Fruit fly (Drosophila melanogaster): ENCODE measurements around the gene CG44290.

Gene CG44290

DNA sequence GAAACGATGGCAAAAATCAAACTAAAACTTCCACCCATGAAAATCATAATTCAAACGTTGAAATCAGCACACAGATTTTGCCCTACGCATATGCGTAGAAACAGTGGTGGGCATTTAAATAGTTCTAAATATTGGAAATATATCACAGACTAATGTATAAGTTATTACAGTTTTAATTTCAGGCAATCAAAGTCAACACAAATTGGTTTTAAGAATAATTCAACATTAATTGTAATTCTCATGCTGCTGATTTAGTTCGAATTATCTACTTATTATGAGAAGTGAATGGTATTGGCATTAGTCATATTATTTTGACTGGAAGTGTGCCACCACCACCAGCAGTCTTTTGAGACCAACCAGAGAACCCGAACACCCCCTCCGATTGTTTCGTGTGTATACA lies 14.0 kb downstream of the CG44290 start (continued):
- TF ChIP-seq Ssrp (tag; optimal IDR thresholded peaks at IDR 0.05), result peak; percentile 22
- TF ChIP-seq slbo (GFP tag; IDR thresholded peaks at IDR 0.05), result 0 out of 2 replicates have a peak, but pooled peaks have one; percentile 5
- TF ChIP-seq CG11695 (GFP tag; IDR thresholded peaks at IDR 0.05), result peak; percentile 40; the same call in 1 of the 3 replicates
- TF ChIP-seq cwo (GFP tag; optimal IDR thresholded peaks at IDR 0.05), result peak; percentile 3
- TF ChIP-seq Med (GFP tag), result peak; percentile 20
- peak; percentile 57 for TF ChIP-seq CG2120 (GFP tag; optimal IDR thresholded peaks at IDR 0.05)
- TF ChIP-seq CG12659 (GFP tag; optimal IDR thresholded peaks at IDR 0.05), result peak; percentile 11
- TF ChIP-seq CG15601 (tag; optimal IDR thresholded peaks at IDR 0.05), result peak; percentile 11
- TF ChIP-seq BEAF-32 (GFP tag; optimal IDR thresholded peaks at IDR 0.05), result no peak
- peak; percentile 28 for TF ChIP-seq CG10267 (tag; optimal IDR thresholded peaks at IDR 0.05)
- TF ChIP-seq grau (tag; optimal IDR thresholded peaks at IDR 0.05), result peak; percentile 69
- TF ChIP-seq CG43689 (GFP tag; IDR thresholded peaks at IDR 0.05), result no peak
- TF ChIP-seq CG1603 (tag; optimal IDR thresholded peaks at IDR 0.05), result peak; percentile 54
- TF ChIP-seq stc (GFP tag; IDR thresholded peaks at IDR 0.05), result peak; percentile 42; the same call in 1 of the 2 replicates
- TF ChIP-seq CG18599 (GFP tag; optimal IDR thresholded peaks at IDR 0.05), result peak; percentile 59
- peak in 1 of 2 experiments; percentile 57 for TF ChIP-seq bsh (GFP tag; optimal IDR thresholded peaks at IDR 0.05)
- peak; percentile 7 for TF ChIP-seq bcd (GFP tag; optimal IDR thresholded peaks at IDR 0.05)
- no peak for TF ChIP-seq HmgD (GFP tag; optimal IDR thresholded peaks at IDR 0.05)
- TF ChIP-seq CG13424 (tag; optimal IDR thresholded peaks at IDR 0.05), result peak; percentile 65
- TF ChIP-seq Taf1 (GFP tag; IDR thresholded peaks at IDR 0.05), result no peak
- no peak for TF ChIP-seq CG4282 (GFP tag; optimal IDR thresholded peaks at IDR 0.05)
- peak; percentile 37 for TF ChIP-seq unpg (GFP tag; optimal IDR thresholded peaks at IDR 0.05)
- no peak for TF ChIP-seq kah (GFP tag; optimal IDR thresholded peaks at IDR 0.05)
- no peak for TF ChIP-seq CG10654 (GFP tag; optimal IDR thresholded peaks at IDR 0.05)
- no peak for TF ChIP-seq CG8281 (tag; optimal IDR thresholded peaks at IDR 0.05)
- peak; percentile 51 for TF ChIP-seq CG8924 (tag; optimal IDR thresholded peaks at IDR 0.05)
- peak; percentile 2 for TF ChIP-seq twi (tag; optimal IDR thresholded peaks at IDR 0.05)
- TF ChIP-seq NfI (GFP tag; optimal IDR thresholded peaks at IDR 0.05), result peak; percentile 24
- 0 out of 2 replicates have a peak, but pooled peaks have one; percentile 33 for TF ChIP-seq CG9932 (GFP tag; IDR thresholded peaks at IDR 0.05)
- TF ChIP-seq ssp (GFP tag; IDR thresholded peaks at IDR 0.05), result no peak
- peak; percentile 26 for TF ChIP-seq CG10209 (GFP tag; optimal IDR thresholded peaks at IDR 0.05)
- TF ChIP-seq wor (GFP tag; IDR thresholded peaks at IDR 0.05), result no peak
- peak; percentile 41 for TF ChIP-seq CG10979 (tag; optimal IDR thresholded peaks at IDR 0.05)
- TF ChIP-seq salm (tag; optimal IDR thresholded peaks at IDR 0.05), result no peak
- TF ChIP-seq scrt (GFP tag; optimal IDR thresholded peaks at IDR 0.05), result peak; percentile 7
- TF ChIP-seq CG18619 (GFP tag; optimal IDR thresholded peaks at IDR 0.05), result peak; percentile 39
- no peak for TF ChIP-seq h (optimal IDR thresholded peaks at IDR 0.05)
- TF ChIP-seq gem (tag; optimal IDR thresholded peaks at IDR 0.05), result peak; percentile 58
- peak; percentile 12; the same call in 1 of the 2 replicates for TF ChIP-seq lmd (GFP tag; IDR thresholded peaks at IDR 0.05)
- TF ChIP-seq pb (GFP tag; optimal IDR thresholded peaks at IDR 0.05), result no peak
- TF ChIP-seq ci (GFP tag; IDR thresholded peaks at IDR 0.05), result no peak
- no peak for TF ChIP-seq her (GFP tag; optimal IDR thresholded peaks at IDR 0.05)
- TF ChIP-seq D19A (tag; optimal IDR thresholded peaks at IDR 0.05), result peak; percentile 19
- TF ChIP-seq Hsf (GFP tag; optimal IDR thresholded peaks at IDR 0.05), result peak; percentile 26
- TF ChIP-seq caup (GFP tag; optimal IDR thresholded peaks at IDR 0.05; ENCODE audit: severe bottlenecking), result peak; percentile 13
- peak; percentile 6 for TF ChIP-seq nau (GFP tag; optimal IDR thresholded peaks at IDR 0.05)
- TF ChIP-seq CG7357 (GFP tag; IDR thresholded peaks at IDR 0.05), result no peak
- TF ChIP-seq CG17829 (tag; optimal IDR thresholded peaks at IDR 0.05), result peak; percentile 28
- TF ChIP-seq pum (GFP tag; optimal IDR thresholded peaks at IDR 0.05), result no peak
- peak; percentile 29 for TF ChIP-seq lab (GFP tag; optimal IDR thresholded peaks at IDR 0.05)
